Fruit fly (Drosophila melanogaster) whole organism, prepupa: ENCODE data around the gene Ref1.

Experiments
- Blimp-1 ChIP-seq: fragments of 200-800 bp; sonication (Bioruptor generic); optimal IDR thresholded peaks from 3 replicates; lab custom pipeline; 2017; ENCODE audit warnings: missing biosample characterization, missing genetic modification characterization, mild to moderate bottlenecking, moderate library complexity, missing genetic modification reagents
- CG10631 ChIP-seq: fragments of 200-800 bp; sonication (Bioruptor generic); optimal IDR thresholded peaks from 2 replicates; lab custom pipeline; 2016; ENCODE audit warnings: missing biosample characterization, missing genetic modification characterization
- CG10669 ChIP-seq: fragments of 200-800 bp; sonication (Bioruptor generic); optimal IDR thresholded peaks from 3 replicates; lab custom pipeline; 2018; ENCODE audit warnings: missing biosample characterization, mild to moderate bottlenecking, missing genetic modification characterization, moderate library complexity
- CG11294 ChIP-seq: fragments of 200-800 bp; sonication (Bioruptor generic); IDR thresholded peaks from 2 replicates; pipeline ENCODE4 v1.3.6; 2022; ENCODE audit warnings: missing biosample characterization, missing genetic modification characterization
- CG11902 ChIP-seq: fragments of 200-800 bp; sonication (Bioruptor generic); optimal IDR thresholded peaks from 3 replicates; lab custom pipeline; 2016; ENCODE audit warnings: missing biosample characterization, missing genetic modification characterization
- CG15336 ChIP-seq: fragments of 200-800 bp; sonication (Bioruptor generic); IDR thresholded peaks from 2 replicates; pipeline ENCODE4 v1.3.6; 2022; ENCODE audit warnings: missing biosample characterization, missing genetic modification characterization
- CG1621 ChIP-seq: fragments of 200-800 bp; sonication (Bioruptor generic); optimal IDR thresholded peaks from 3 replicates; lab custom pipeline; 2018; ENCODE audit warnings: missing biosample characterization, mild to moderate bottlenecking, missing genetic modification characterization
- CG16779 ChIP-seq: fragments of 200-800 bp; sonication (Bioruptor generic); optimal IDR thresholded peaks from 3 replicates; lab custom pipeline; 2017; ENCODE audit warnings: missing biosample characterization, mild to moderate bottlenecking, missing genetic modification characterization
- CG3032 ChIP-seq: fragments of 200-800 bp; optimal IDR thresholded peaks from 2 replicates; lab custom pipeline; 2019; ENCODE audit warnings: missing biosample characterization, mild to moderate bottlenecking, missing genetic modification characterization, moderate library complexity
- CG31627 ChIP-seq: fragments of 200-800 bp; sonication (Bioruptor generic); optimal IDR thresholded peaks from 3 replicates; lab custom pipeline; 2016; ENCODE audit warnings: missing biosample characterization, missing genetic modification characterization
- CG32006 ChIP-seq: fragments of 200-800 bp; sonication (Bioruptor generic); optimal IDR thresholded peaks from 3 replicates; lab custom pipeline; 2017; ENCODE audit warnings: missing biosample characterization, mild to moderate bottlenecking, missing genetic modification characterization
- CG34406 ChIP-seq: fragments of 200-800 bp; sonication (Bioruptor generic); optimal IDR thresholded peaks from 3 replicates; lab custom pipeline; 2016; ENCODE audit warnings: missing biosample characterization, missing genetic modification characterization
- CG3919 ChIP-seq: fragments of 200-800 bp; sonication (Bioruptor generic); optimal IDR thresholded peaks from 3 replicates; lab custom pipeline; 2016; ENCODE audit warnings: missing biosample characterization, missing genetic modification characterization
- CG4318 ChIP-seq: fragments of 200-800 bp; sonication (Bioruptor generic); optimal IDR thresholded peaks from 3 replicates; lab custom pipeline; 2017; ENCODE audit warnings: missing biosample characterization, mild to moderate bottlenecking, missing genetic modification characterization
- CG6163 ChIP-seq: fragments of 200-800 bp; sonication (Bioruptor generic); IDR thresholded peaks from 3 replicates; pipeline ENCODE4 v1.3.6; 2022; ENCODE audit warnings: missing biosample characterization, missing genetic modification characterization
- CG6276 ChIP-seq: fragments of 200-800 bp; sonication (Bioruptor generic); optimal IDR thresholded peaks from 2 replicates; lab custom pipeline; 2017; ENCODE audit warnings: missing biosample characterization, mild to moderate bottlenecking, missing genetic modification characterization
- CG6792 ChIP-seq: fragments of 200-800 bp; sonication (Bioruptor generic); optimal IDR thresholded peaks from 3 replicates; lab custom pipeline; 2016; ENCODE audit warnings: missing biosample characterization, missing genetic modification characterization
- CG6808 ChIP-seq: fragments of 200-800 bp; sonication (Bioruptor generic); optimal IDR thresholded peaks from 3 replicates; lab custom pipeline; 2017; ENCODE audit warnings: missing biosample characterization, missing genetic modification characterization, mild to moderate bottlenecking, moderate library complexity, missing genetic modification reagents
- CG6854 ChIP-seq: fragments of 200-800 bp; sonication (Bioruptor generic); optimal IDR thresholded peaks from 2 replicates; lab custom pipeline; 2017; ENCODE audit warnings: missing biosample characterization, mild to moderate bottlenecking, missing genetic modification characterization
- CG7368 ChIP-seq: fragments of 200-800 bp; sonication (Bioruptor generic); optimal IDR thresholded peaks from 3 replicates; lab custom pipeline; 2016; ENCODE audit warnings: missing biosample characterization, missing genetic modification characterization
- CG8119 ChIP-seq: fragments of 200-800 bp; sonication (Bioruptor generic); IDR thresholded peaks from 3 replicates; pipeline ENCODE4 v1.3.6; 2022; ENCODE audit warnings: missing biosample characterization, missing genetic modification characterization
- CG8632 ChIP-seq: fragments of 200-800 bp; sonication (Bioruptor generic); optimal IDR thresholded peaks from 3 replicates; lab custom pipeline; 2016; ENCODE audit warnings: missing biosample characterization, missing genetic modification characterization
- CG9139 ChIP-seq: fragments of 200-800 bp; sonication (Bioruptor generic); optimal IDR thresholded peaks from 3 replicates; lab custom pipeline; 2017; ENCODE audit warnings: missing biosample characterization, mild to moderate bottlenecking, missing genetic modification characterization
- Eip75B ChIP-seq: fragments of 200-800 bp; sonication (Bioruptor generic); optimal IDR thresholded peaks from 3 replicates; lab custom pipeline; 2016; ENCODE audit warnings: missing biosample characterization, missing genetic modification characterization
- Eip78C ChIP-seq: fragments of 200-800 bp; sonication (Bioruptor generic); peaks from one replicate; lab custom pipeline; 2016; ENCODE audit warnings: missing biosample characterization, missing genetic modification characterization
- Ets21C ChIP-seq: fragments of 200-800 bp; sonication (Bioruptor generic); optimal IDR thresholded peaks from 3 replicates; lab custom pipeline; 2016; ENCODE audit warnings: missing biosample characterization, missing genetic modification characterization
- Ets96B ChIP-seq: fragments of 200-800 bp; optimal IDR thresholded peaks from 2 replicates; lab custom pipeline; 2019; ENCODE audit warnings: missing biosample characterization, mild to moderate bottlenecking, missing genetic modification characterization, moderate library complexity
- Gug ChIP-seq: fragments of 200-800 bp; sonication (Bioruptor generic); IDR thresholded peaks from 2 replicates; pipeline ENCODE4 v1.3.6; 2022; ENCODE audit warnings: missing biosample characterization, missing genetic modification characterization
- Hr38 ChIP-seq: sonication (Bioruptor generic); optimal IDR thresholded peaks from 2 replicates; lab custom pipeline; 2016; ENCODE audit warnings: missing biosample characterization, missing genetic modification characterization
- Hr39 ChIP-seq: fragments of 200-800 bp; sonication (Bioruptor generic); optimal IDR thresholded peaks from 2 replicates; lab custom pipeline; 2016; ENCODE audit warnings: missing biosample characterization, missing genetic modification characterization
- Lpt ChIP-seq: fragments of 200-800 bp; sonication (Bioruptor generic); optimal IDR thresholded peaks from 3 replicates; lab custom pipeline; 2016; ENCODE audit warnings: missing biosample characterization, missing genetic modification characterization
- Met ChIP-seq: fragments of 200-800 bp; sonication (Bioruptor generic); optimal IDR thresholded peaks from 3 replicates; lab custom pipeline; 2016; ENCODE audit warnings: missing biosample characterization, missing genetic modification characterization
- OdsH ChIP-seq: fragments of 200-800 bp; sonication (Bioruptor generic); optimal IDR thresholded peaks from 3 replicates; lab custom pipeline; 2016; ENCODE audit warnings: missing biosample characterization, missing genetic modification characterization
- Smox ChIP-seq: fragments of 200-800 bp; sonication (Bioruptor generic); optimal IDR thresholded peaks from 3 replicates; lab custom pipeline; 2016; ENCODE audit warnings: missing biosample characterization, missing genetic modification characterization
- Sox102F ChIP-seq: fragments of 200-800 bp; sonication (Bioruptor generic); optimal IDR thresholded peaks from 2 replicates; lab custom pipeline; 2016; ENCODE audit warnings: missing biosample characterization, mild to moderate bottlenecking, missing genetic modification characterization
- Sox14 ChIP-seq: fragments of 200-800 bp; sonication (Bioruptor generic); optimal IDR thresholded peaks from 3 replicates; lab custom pipeline; 2016; ENCODE audit warnings: missing biosample characterization, missing genetic modification characterization
- Sox15 ChIP-seq: fragments of 200-800 bp; sonication (Bioruptor generic); optimal IDR thresholded peaks from 3 replicates; lab custom pipeline; 2016; ENCODE audit warnings: missing biosample characterization, missing genetic modification characterization
- acj6 ChIP-seq: fragments of 200-800 bp; sonication (Bioruptor generic); optimal IDR thresholded peaks from 3 replicates; lab custom pipeline; 2016; ENCODE audit warnings: missing biosample characterization, missing genetic modification characterization
- dac ChIP-seq: fragments of 200-800 bp; sonication (Bioruptor generic); optimal IDR thresholded peaks from 2 replicates; lab custom pipeline; 2017; ENCODE audit warnings: missing biosample characterization, mild to moderate bottlenecking, missing genetic modification characterization
- dsx ChIP-seq: fragments of 200-800 bp; optimal IDR thresholded peaks from 3 replicates; lab custom pipeline; 2019; ENCODE audit warnings: missing biosample characterization, mild to moderate bottlenecking, missing genetic modification characterization, moderate library complexity; ENCODE audit not compliant: poor library complexity, severe bottlenecking
- eg ChIP-seq: fragments of 200-800 bp; sonication (Bioruptor generic); IDR thresholded peaks from 3 replicates; pipeline ENCODE4 v1.3.6; 2022; ENCODE audit warnings: missing biosample characterization, missing genetic modification characterization
- esn ChIP-seq: fragments of 200-800 bp; sonication (Bioruptor generic); optimal IDR thresholded peaks from 2 replicates; lab custom pipeline; 2016; ENCODE audit warnings: missing biosample characterization, mild to moderate bottlenecking, missing genetic modification characterization, moderate library complexity
- fd59A ChIP-seq: fragments of 200-800 bp; sonication (Bioruptor generic); optimal IDR thresholded peaks from 2 replicates; lab custom pipeline; 2017; ENCODE audit warnings: missing biosample characterization, mild to moderate bottlenecking, missing genetic modification characterization, missing genetic modification reagents
- fd85E ChIP-seq: fragments of 200-800 bp; sonication (Bioruptor generic); optimal IDR thresholded peaks from 3 replicates; lab custom pipeline; 2016; ENCODE audit warnings: missing biosample characterization, missing genetic modification characterization
- fkh ChIP-seq: fragments of 200-800 bp; sonication (Bioruptor generic); optimal IDR thresholded peaks from 3 replicates; lab custom pipeline; 2017; ENCODE audit warnings: missing biosample characterization, mild to moderate bottlenecking, missing genetic modification characterization, moderate library complexity
- net ChIP-seq: fragments of 200-800 bp; sonication (Bioruptor generic); optimal IDR thresholded peaks from 3 replicates; lab custom pipeline; 2016; ENCODE audit warnings: missing biosample characterization, missing genetic modification characterization
- salr ChIP-seq, 2 experiments: fragments of 200-800 bp; sonication (Bioruptor generic); optimal IDR thresholded peaks; 3 replicates each; lab custom pipeline; 2016 to 2018; ENCODE audit warnings: missing biosample characterization in 2 of 2, missing genetic modification characterization in 2 of 2, mild to moderate bottlenecking in 1 of 2
- ss ChIP-seq, 2 experiments: fragments of 200-800 bp; sonication (Bioruptor generic); optimal IDR thresholded peaks; 2 replicates in 1 of 2; 3 replicates in 1 of 2; lab custom pipeline; 2017 to 2018; ENCODE audit warnings: mild to moderate bottlenecking in 2 of 2, missing biosample characterization in 2 of 2, missing genetic modification characterization in 2 of 2, moderate library complexity in 1 of 2
- svp ChIP-seq: fragments of 200-800 bp; sonication (Bioruptor generic); peaks from one replicate; lab custom pipeline; 2016; ENCODE audit warnings: missing biosample characterization, missing genetic modification characterization
- topi ChIP-seq: fragments of 200-800 bp; sonication (Bioruptor generic); optimal IDR thresholded peaks from 3 replicates; lab custom pipeline; 2016; ENCODE audit warnings: missing biosample characterization, missing genetic modification characterization

Ref1 gene

DNA sequence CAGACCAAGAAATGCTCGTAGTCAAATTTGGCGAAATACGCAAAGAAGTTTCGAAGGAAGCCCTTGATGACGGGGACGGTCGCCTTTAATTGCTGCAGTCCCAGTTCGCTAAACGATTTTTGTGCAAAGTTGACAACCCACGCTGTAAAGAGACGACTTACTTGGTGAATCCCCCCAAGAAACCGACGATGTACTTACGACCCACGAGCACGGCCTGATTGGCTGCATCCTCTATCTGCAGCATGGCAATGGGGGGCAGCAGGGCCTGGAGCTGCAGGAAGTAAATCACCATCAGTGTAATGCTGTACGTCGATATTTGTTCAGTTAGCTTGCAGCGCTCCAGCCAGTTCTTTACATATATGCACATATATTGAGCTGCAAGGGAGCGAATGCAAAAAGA lies 3.6 kb upstream of the Ref1 start:
- TF ChIP-seq CG16779 (no peak), CG32006 (GFP tag; lab: Kevin White, UChicago) (no peak), CG8119 (no peak), dac (GFP tag; lab: Kevin White, UChicago) (no peak), svp (GFP tag; lab: Kevin White, UChicago) (peak; percentile 88)

DNA sequence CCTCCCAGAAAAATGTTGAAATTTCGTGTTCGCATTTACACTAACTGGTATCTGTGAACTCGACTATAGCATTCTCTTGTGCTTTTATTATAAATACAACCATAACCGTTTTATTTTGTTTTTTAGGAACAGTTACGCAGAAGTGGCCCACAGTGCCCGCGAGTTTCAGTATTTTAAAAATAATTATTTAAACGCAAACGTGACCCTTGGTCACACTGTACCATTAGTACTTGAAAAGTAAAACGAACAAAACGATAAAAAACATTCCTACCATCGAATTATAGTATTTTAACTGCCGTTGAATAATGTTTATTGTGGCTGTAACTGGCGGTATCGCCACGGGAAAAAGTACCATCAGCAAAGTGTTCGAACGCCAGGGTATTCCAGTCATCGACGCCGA lies 1.8 kb upstream of the Ref1 start, which contains the start of gene Dpck:
Dpck (plus strand) TSS at position 211 of the 400 bp plus-strand sequence.
- peak; percentile 45 for TF ChIP-seq CG31627
- no peak for TF ChIP-seq CG6854 (GFP tag; lab: Kevin White, UChicago)
- TF ChIP-seq CG3919, result peak; percentile 51
- peak; percentile 52 for TF ChIP-seq Sox102F (GFP tag; lab: Kevin White, UChicago)
- no peak for TF ChIP-seq CG1621 (tag; lab: Kevin White, UChicago)
- peak; percentile 41 for TF ChIP-seq esn (GFP tag; lab: Kevin White, UChicago)
- peak; percentile 20 for TF ChIP-seq CG10669 (GFP tag; lab: Kevin White, UChicago)
- TF ChIP-seq dac (GFP tag; lab: Kevin White, UChicago), result no peak
- TF ChIP-seq CG11294 (GFP tag; lab: Robert Waterston, UW), result no peak
- peak; percentile 48 for TF ChIP-seq CG6276 (GFP tag; lab: Kevin White, UChicago)
- TF ChIP-seq Eip78C (GFP tag; lab: Kevin White, UChicago), result peak; percentile 83
- TF ChIP-seq OdsH (GFP tag; lab: Kevin White, UChicago), result peak; percentile 29
- peak; percentile 35 for TF ChIP-seq CG3032 (tag; lab: Kevin White, UChicago)
- peak; percentile 68 for TF ChIP-seq CG6163
- peak; percentile 47 for TF ChIP-seq Ets96B (tag; lab: Kevin White, UChicago)
- no peak for TF ChIP-seq CG10631 (GFP tag; lab: Kevin White, UChicago)
- TF ChIP-seq CG4318 (GFP tag; lab: Kevin White, UChicago), result no peak
- no peak for TF ChIP-seq salr (GFP tag; optimal IDR thresholded peaks at IDR 0.05; lab: Kevin White, UChicago)
- TF ChIP-seq CG6808, result peak; percentile 33
- TF ChIP-seq Hr38 (GFP tag; lab: Kevin White, UChicago), result no peak
- TF ChIP-seq Gug (GFP tag; lab: Robert Waterston, UW), result no peak
- peak; percentile 3 for TF ChIP-seq CG11902 (GFP tag; lab: Kevin White, UChicago)
- TF ChIP-seq CG8632 (GFP tag; lab: Kevin White, UChicago), result no peak
- no peak for TF ChIP-seq CG7368 (GFP tag; lab: Kevin White, UChicago)
- TF ChIP-seq Sox14 (GFP tag; lab: Kevin White, UChicago), result peak; percentile 58
- peak; percentile 63; the same call in 2 of the 3 replicates for TF ChIP-seq CG8119
- peak; percentile 42 for TF ChIP-seq Eip75B (GFP tag; lab: Kevin White, UChicago)
- TF ChIP-seq Ets21C, result no peak
- peak; percentile 44 for TF ChIP-seq CG16779
- peak; percentile 81 for TF ChIP-seq svp (GFP tag; lab: Kevin White, UChicago)
- TF ChIP-seq Lpt (GFP tag; lab: Kevin White, UChicago), result no peak
- no peak for TF ChIP-seq Blimp-1
- peak; percentile 27 for TF ChIP-seq Hr39 (GFP tag; lab: Kevin White, UChicago)
- peak; percentile 41 for TF ChIP-seq topi (GFP tag; lab: Kevin White, UChicago)
- TF ChIP-seq acj6 (GFP tag; lab: Kevin White, UChicago), result peak; percentile 47
- TF ChIP-seq net (GFP tag; lab: Kevin White, UChicago), result peak; percentile 58
- peak; percentile 14 for TF ChIP-seq CG34406
- peak; percentile 53 for TF ChIP-seq Met (GFP tag; lab: Kevin White, UChicago)
- peak; percentile 62 for TF ChIP-seq CG9139 (GFP tag; lab: Kevin White, UChicago)
- peak; percentile 15 for TF ChIP-seq fd59A (GFP tag; lab: Kevin White, UChicago)
- no peak for TF ChIP-seq fd85E
- TF ChIP-seq fkh (GFP tag; lab: Kevin White, UChicago), result no peak
- no peak for TF ChIP-seq Sox15
- peak; percentile 35; the same call in 1 of the 2 replicates for TF ChIP-seq CG15336 (GFP tag; lab: Robert Waterston, UW)
- TF ChIP-seq CG6792 (GFP tag; lab: Kevin White, UChicago), result peak; percentile 27
- peak; percentile 40 for TF ChIP-seq Smox (GFP tag; lab: Kevin White, UChicago)
- peak; percentile 25 for TF ChIP-seq CG32006 (GFP tag; lab: Kevin White, UChicago)
- peak; percentile 29 to 50 for TF ChIP-seq ss (GFP tag; optimal IDR thresholded peaks at IDR 0.05; lab: Kevin White, UChicago)
- peak; percentile 40 for TF ChIP-seq dsx (GFP tag; lab: Kevin White, UChicago)
- peak; percentile 63 for TF ChIP-seq eg (GFP tag; lab: Robert Waterston, UW)
